Fruit fly (Drosophila melanogaster) S2 (cell line): ENCODE measurements around the gene Fer1.

Experiments
- CG8478 ChIP-seq: fragments of >200 bp; optimal IDR thresholded peaks from 2 replicates; lab custom pipeline; 2018
- CTCF ChIP-seq, 2 experiments: fragments of >200 bp; optimal IDR thresholded peaks; 2 replicates each; lab custom pipeline; 2018

DNA sequence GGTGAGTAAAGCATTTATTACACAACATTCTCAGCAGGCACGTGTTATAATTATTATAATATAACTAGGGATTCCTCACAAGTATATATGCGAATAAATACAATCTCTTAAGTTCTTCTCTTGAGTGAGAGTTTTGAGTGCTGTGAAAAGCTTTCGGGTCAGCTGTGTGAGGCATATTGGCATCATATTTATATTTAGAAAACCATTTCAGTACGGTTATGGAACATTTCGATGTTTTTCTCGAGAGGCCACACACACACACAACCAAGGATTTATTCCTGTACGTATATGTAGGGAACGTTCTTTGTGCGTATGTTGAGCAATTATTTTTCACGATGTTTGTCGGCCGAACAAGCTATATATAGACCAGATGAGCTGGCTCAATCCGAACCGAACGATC, 23.0 kb upstream of the Fer1 start:
- TF ChIP-seq CG8478 (lab: Kevin White, UChicago) (no peak), CTCF (optimal IDR thresholded peaks at IDR 0.05; lab: Kevin White, UChicago) (no peak)
